Fruit fly (Drosophila melanogaster) whole organism, embryonic: ENCODE results near the gene CG46462.
A peak's percentile ranks its signal among the peaks of the same experiment; 100 is the strongest.

Experiments used
- ATbp ChIP-seq: fragments of 200-800 bp; sonication (Bioruptor generic); optimal IDR thresholded peaks from 2 replicates; lab custom pipeline; 2017; ENCODE audit warnings: missing biosample characterization, mild to moderate bottlenecking, missing genetic modification characterization, missing genetic modification reagents
- Blimp-1 ChIP-seq: fragments of 200-800 bp; sonication (Bioruptor generic); optimal IDR thresholded peaks from 3 replicates; lab custom pipeline; 2018; ENCODE audit warnings: missing biosample characterization, missing genetic modification characterization, mild to moderate bottlenecking, moderate library complexity, missing genetic modification reagents
- BtbVII ChIP-seq: fragments of 200-800 bp; sonication (Bioruptor generic); optimal IDR thresholded peaks from 3 replicates; lab custom pipeline; 2017; ENCODE audit warnings: missing biosample characterization, mild to moderate bottlenecking, missing genetic modification characterization
- CG10321 ChIP-seq: fragments of 200-800 bp; sonication (Bioruptor generic); IDR thresholded peaks from 2 replicates; pipeline ENCODE4 v1.3.6; 2022; ENCODE audit warnings: missing biosample characterization, missing genetic modification characterization
- CG12155 ChIP-seq: fragments of 200-800 bp; sonication (Bioruptor generic); optimal IDR thresholded peaks from 3 replicates; lab custom pipeline; 2016; ENCODE audit warnings: missing biosample characterization, missing genetic modification characterization
- CG12659 ChIP-seq: fragments of 200-800 bp; sonication (Bioruptor generic); optimal IDR thresholded peaks from 3 replicates; lab custom pipeline; 2017; ENCODE audit warnings: mild to moderate bottlenecking, missing biosample characterization, missing genetic modification reagents, missing genetic modification characterization
- CG13287 ChIP-seq: fragments of 200-800 bp; sonication (Bioruptor generic); IDR thresholded peaks from 2 replicates; pipeline ENCODE4 v1.3.6; 2022; ENCODE audit warnings: missing biosample characterization, missing genetic modification characterization; ENCODE audit not compliant: partially characterized antibody
- CG14860 ChIP-seq: fragments of 200-800 bp; sonication (Bioruptor generic); IDR thresholded peaks from 3 replicates; pipeline ENCODE4 v1.3.6; 2022; ENCODE audit warnings: missing biosample characterization, missing genetic modification characterization; ENCODE audit not compliant: partially characterized antibody
- CG15514 ChIP-seq: fragments of 200-800 bp; sonication (Bioruptor generic); optimal IDR thresholded peaks from 3 replicates; lab custom pipeline; 2017; ENCODE audit warnings: missing biosample characterization, missing genetic modification characterization, mild to moderate bottlenecking, moderate library complexity, missing genetic modification reagents
- CG17829 ChIP-seq: fragments of 200-800 bp; optimal IDR thresholded peaks from 2 replicates; lab custom pipeline; 2019; ENCODE audit warnings: missing biosample characterization, mild to moderate bottlenecking, missing genetic modification characterization, moderate library complexity
- CG18011 ChIP-seq: fragments of 200-800 bp; sonication (Bioruptor generic); optimal IDR thresholded peaks from 2 replicates; lab custom pipeline; 2017; ENCODE audit warnings: missing biosample characterization, missing genetic modification characterization, mild to moderate bottlenecking, moderate library complexity, missing genotype
- CG30403 ChIP-seq: fragments of 200-800 bp; sonication (Bioruptor generic); optimal IDR thresholded peaks from 3 replicates; lab custom pipeline; 2016; ENCODE audit warnings: missing biosample characterization, missing genetic modification characterization
- CG34224 ChIP-seq: fragments of 200-800 bp; sonication (Bioruptor generic); IDR thresholded peaks from 3 replicates; pipeline ENCODE4 v1.3.6; 2022; ENCODE audit warnings: missing biosample characterization, missing genetic modification characterization; ENCODE audit not compliant: partially characterized antibody
- CG4424 ChIP-seq: fragments of 200-800 bp; sonication (Bioruptor generic); optimal IDR thresholded peaks from 3 replicates; lab custom pipeline; 2016; ENCODE audit warnings: missing biosample characterization, missing genetic modification characterization
- CG4707 ChIP-seq: fragments of 200-800 bp; sonication (Bioruptor generic); optimal IDR thresholded peaks from 2 replicates; lab custom pipeline; 2018; ENCODE audit warnings: missing biosample characterization, mild to moderate bottlenecking, missing genetic modification characterization, moderate library complexity
- CG7786 ChIP-seq: fragments of 200-800 bp; sonication (Bioruptor generic); optimal IDR thresholded peaks from 2 replicates; lab custom pipeline; 2016; ENCODE audit warnings: missing biosample characterization, missing genetic modification characterization
- CG8089 ChIP-seq: fragments of 200-800 bp; sonication (Bioruptor generic); optimal IDR thresholded peaks from 3 replicates; lab custom pipeline; 2016; ENCODE audit warnings: missing biosample characterization, missing genetic modification characterization
- CG9932 ChIP-seq: fragments of 200-800 bp; sonication (Bioruptor generic); IDR thresholded peaks from 2 replicates; pipeline ENCODE4 v1.3.6; 2022; ENCODE audit warnings: missing biosample characterization, missing genetic modification characterization
- CHES-1-like ChIP-seq: fragments of 200-800 bp; sonication (Bioruptor generic); optimal IDR thresholded peaks from 2 replicates; lab custom pipeline; 2016; ENCODE audit warnings: missing biosample characterization, missing genetic modification characterization
- Camta ChIP-seq: fragments of 200-800 bp; sonication (Bioruptor generic); optimal IDR thresholded peaks from 2 replicates; lab custom pipeline; 2016; ENCODE audit warnings: missing biosample characterization, missing genetic modification characterization
- Dad ChIP-seq: fragments of 200-800 bp; sonication (Bioruptor generic); optimal IDR thresholded peaks from 3 replicates; lab custom pipeline; 2016; ENCODE audit warnings: missing biosample characterization, missing genetic modification characterization
- Elba2 ChIP-seq: fragments of 200-800 bp; sonication (Bioruptor generic); optimal IDR thresholded peaks from 3 replicates; lab custom pipeline; 2016; ENCODE audit warnings: missing biosample characterization, missing genetic modification characterization
- HLHmδ ChIP-seq: fragments of 200-800 bp; sonication (Bioruptor generic); optimal IDR thresholded peaks from 2 replicates; lab custom pipeline; 2018; ENCODE audit warnings: missing biosample characterization, mild to moderate bottlenecking, missing genetic modification characterization, moderate library complexity
- Hand ChIP-seq: fragments of 200-800 bp; sonication (Bioruptor generic); optimal IDR thresholded peaks from 2 replicates; lab custom pipeline; 2017; ENCODE audit warnings: mild to moderate bottlenecking, missing biosample characterization, missing genetic modification reagents, missing genetic modification characterization
- Hmr ChIP-seq: fragments of 200-800 bp; sonication (Bioruptor generic); optimal IDR thresholded peaks from 3 replicates; lab custom pipeline; 2017; ENCODE audit warnings: mild to moderate bottlenecking, missing biosample characterization, missing genetic modification reagents, missing genetic modification characterization
- Hsf ChIP-seq: fragments of 200-800 bp; sonication (Bioruptor generic); optimal IDR thresholded peaks from 3 replicates; lab custom pipeline; 2016; ENCODE audit warnings: missing biosample characterization, missing genetic modification characterization
- Scr ChIP-seq: fragments of 200-800 bp; sonication (Bioruptor generic); IDR thresholded peaks from 2 replicates; pipeline ENCODE4 v1.3.6; 2022; ENCODE audit warnings: missing biosample characterization, missing genetic modification characterization; ENCODE audit not compliant: partially characterized antibody
- Six4 ChIP-seq: fragments of 200-800 bp; sonication (Bioruptor generic); optimal IDR thresholded peaks from 2 replicates; lab custom pipeline; 2016; ENCODE audit warnings: missing biosample characterization, missing genetic modification characterization
- Sry-δ ChIP-seq: fragments of 200-800 bp; sonication (Bioruptor generic); optimal IDR thresholded peaks from 2 replicates; lab custom pipeline; 2016; ENCODE audit warnings: missing biosample characterization, missing genetic modification characterization
- bsh ChIP-seq, 2 experiments: fragments of 200-800 bp; sonication (Bioruptor generic); optimal IDR thresholded peaks; 2 replicates each; lab custom pipeline; 2017 to 2018; ENCODE audit warnings: mild to moderate bottlenecking in 2 of 2, missing biosample characterization in 2 of 2, missing genetic modification characterization in 2 of 2, moderate library complexity in 1 of 2
- chm ChIP-seq: fragments of 200-800 bp; sonication (Bioruptor generic); IDR thresholded peaks from 2 replicates; pipeline ENCODE4 v1.3.6; 2022; ENCODE audit warnings: missing biosample characterization, missing genetic modification characterization
- chn ChIP-seq: fragments of 200-800 bp; sonication (Bioruptor generic); optimal IDR thresholded peaks from 2 replicates; lab custom pipeline; 2016; ENCODE audit warnings: missing biosample characterization, missing genetic modification characterization
- esg ChIP-seq: fragments of 200-800 bp; sonication (Bioruptor generic); conservative IDR thresholded peaks from 2 replicates; pipeline ENCODE4 v1.3.6; 2022; ENCODE audit warnings: missing biosample characterization, missing genetic modification characterization
- exex ChIP-seq: fragments of 200-800 bp; sonication (Bioruptor generic); optimal IDR thresholded peaks from 4 replicates; lab custom pipeline; 2018; ENCODE audit warnings: missing biosample characterization, mild to moderate bottlenecking, missing genetic modification characterization, moderate library complexity
- fru ChIP-seq: fragments of >200 bp; optimal IDR thresholded peaks from 2 replicates; lab custom pipeline; 2017
- grn ChIP-seq: fragments of 200-800 bp; sonication (Bioruptor generic); optimal IDR thresholded peaks from 3 replicates; lab custom pipeline; 2017; ENCODE audit warnings: missing biosample characterization, missing genetic modification characterization
- ind ChIP-seq: fragments of 200-800 bp; sonication (Bioruptor generic); optimal IDR thresholded peaks from 3 replicates; lab custom pipeline; 2016; ENCODE audit warnings: missing biosample characterization, missing genetic modification characterization
- klu ChIP-seq: fragments of 200-800 bp; sonication (Bioruptor generic); IDR thresholded peaks from 2 replicates; pipeline ENCODE4 v1.3.6; 2022; ENCODE audit warnings: missing biosample characterization, missing genetic modification characterization
- mirr ChIP-seq: fragments of 200-800 bp; sonication (Bioruptor generic); optimal IDR thresholded peaks from 3 replicates; lab custom pipeline; 2018; ENCODE audit warnings: missing biosample characterization, mild to moderate bottlenecking, missing genetic modification characterization
- nom ChIP-seq: fragments of 200-800 bp; sonication (Bioruptor generic); optimal IDR thresholded peaks from 2 replicates; lab custom pipeline; 2017; ENCODE audit warnings: missing biosample characterization, missing genetic modification characterization, mild to moderate bottlenecking, moderate library complexity, missing genetic modification reagents
- onecut ChIP-seq: fragments of 200-800 bp; sonication (Bioruptor generic); IDR thresholded peaks from 2 replicates; pipeline ENCODE4 v1.3.6; 2022; ENCODE audit warnings: missing biosample characterization, missing genetic modification characterization
- pros ChIP-seq: fragments of 200-800 bp; sonication (Bioruptor generic); optimal IDR thresholded peaks from 3 replicates; lab custom pipeline; 2019; ENCODE audit warnings: missing biosample characterization, mild to moderate bottlenecking, missing genetic modification characterization, moderate library complexity
- pzg ChIP-seq: fragments of 200-800 bp; sonication (Bioruptor generic); optimal IDR thresholded peaks from 3 replicates; lab custom pipeline; 2018; ENCODE audit warnings: missing biosample characterization, mild to moderate bottlenecking, missing genetic modification characterization, moderate library complexity
- sqz ChIP-seq: fragments of 200-800 bp; sonication (Bioruptor generic); optimal IDR thresholded peaks from 3 replicates; lab custom pipeline; 2018; ENCODE audit warnings: missing biosample characterization, mild to moderate bottlenecking, missing genetic modification characterization
- tx ChIP-seq: fragments of 200-800 bp; sonication (Bioruptor generic); optimal IDR thresholded peaks from 2 replicates; lab custom pipeline; 2016; ENCODE audit warnings: missing biosample characterization, missing genetic modification characterization

CG46462 gene

dm6 chr3L:19896280-19896891 is 35.1 kb upstream of the CG46462 start (continued):
- TF ChIP-seq Elba2 (GFP tag; lab: Kevin White, UChicago) (peak; percentile 10), mirr (GFP tag; lab: Kevin White, UChicago) (peak; percentile 20), chm (GFP tag; lab: Robert Waterston, UW) (peak; percentile 25; the same call in 1 of the 2 replicates), HLHmδ (GFP tag; lab: Kevin White, UChicago) (peak; percentile 5), Blimp-1 (peak; percentile 59), exex (tag; lab: Kevin White, UChicago) (peak; percentile 47), CG14860 (GFP tag; lab: Robert Waterston, UW) (no peak), CG12155 (GFP tag; lab: Kevin White, UChicago) (peak; percentile 94), grn (GFP tag; lab: Kevin White, UChicago) (peak; percentile 36), pros (GFP tag; lab: Kevin White, UChicago) (peak; percentile 45), ind (GFP tag; lab: Kevin White, UChicago) (no peak), nom (GFP tag; lab: Kevin White, UChicago) (peak; percentile 49), CG10321 (GFP tag; lab: Robert Waterston, UW) (peak; percentile 5; the same call in 1 of the 2 replicates)
- TF ChIP-seq, all 482 proteins: peak for 23

DNA sequence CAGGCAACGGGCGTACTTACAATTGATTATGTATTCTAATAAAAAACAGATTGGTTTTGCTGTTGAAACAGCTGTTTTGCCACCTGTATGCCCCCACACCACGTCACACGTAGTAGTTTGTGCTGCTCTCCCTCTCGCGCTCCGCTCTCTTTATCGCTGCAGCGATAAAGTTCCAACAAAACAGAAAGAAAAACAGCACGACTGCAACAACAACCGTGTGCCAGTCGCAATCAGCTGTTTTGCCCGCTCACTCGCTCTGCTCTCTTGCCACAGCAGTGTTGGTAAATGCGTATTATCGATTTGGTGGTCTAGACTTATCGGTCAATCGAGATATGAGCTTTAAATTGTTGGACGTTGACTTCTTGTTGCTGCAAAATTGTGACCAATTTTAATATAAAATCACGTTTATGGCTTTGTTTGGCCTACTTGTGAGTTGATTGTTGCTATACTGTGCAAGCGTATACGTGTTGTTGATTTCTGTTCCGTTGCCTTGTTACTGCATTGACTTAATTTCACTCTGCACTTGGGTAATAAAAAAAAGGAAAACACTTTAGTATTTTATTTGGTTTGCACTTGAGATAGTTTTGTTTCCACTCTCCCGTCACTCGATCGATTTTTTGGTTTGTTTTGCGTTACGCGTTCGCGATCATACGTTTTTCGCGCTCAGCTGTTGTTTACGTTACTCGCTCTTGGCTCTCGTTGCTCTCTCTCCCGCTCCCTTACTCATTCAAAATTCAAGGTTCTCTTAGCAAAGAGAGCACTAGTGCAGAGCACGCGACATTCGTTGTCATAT is 34.4 kb upstream of the CG46462 start:
- TF ChIP-seq onecut (GFP tag; lab: Robert Waterston, UW) (peak; percentile 72), tx (GFP tag; lab: Kevin White, UChicago) (peak; percentile 3), Hand (GFP tag; lab: Kevin White, UChicago) (peak; percentile 35), CG9932 (GFP tag; lab: Robert Waterston, UW) (peak; percentile 35), Sry-δ (GFP tag; lab: Kevin White, UChicago) (peak; percentile 17), klu (GFP tag; lab: Robert Waterston, UW) (no peak), Dad (GFP tag; lab: Kevin White, UChicago) (peak; percentile 11), chn (GFP tag; lab: Kevin White, UChicago) (peak; percentile 41), bsh (GFP tag; optimal IDR thresholded peaks at IDR 0.05; lab: Kevin White, UChicago) (peak; percentile 20 to 57), CG15514 (peak; percentile 34), CG12155 (GFP tag; lab: Kevin White, UChicago) (peak; percentile 94), CHES-1-like (peak; percentile 28), sqz (no peak), CG18011 (peak; percentile 94), CG13287 (GFP tag; lab: Robert Waterston, UW) (peak; percentile 33; the same call in 1 of the 2 replicates), CG34224 (GFP tag; lab: Robert Waterston, UW) (0 out of 3 replicates have a peak, but pooled peaks have one; percentile 59), CG8089 (GFP tag; lab: Kevin White, UChicago) (peak; percentile 3), CG4424 (GFP tag; lab: Kevin White, UChicago) (peak; percentile 27), Scr (GFP tag; lab: Robert Waterston, UW) (0 out of 2 replicates have a peak, but pooled peaks have one; percentile 15), CG4707 (GFP tag; lab: Kevin White, UChicago) (peak; percentile 19), CG17829 (tag; lab: Kevin White, UChicago) (peak; percentile 23), pzg (peak; percentile 40), Six4 (GFP tag; lab: Kevin White, UChicago) (peak; percentile 13), CG12659 (GFP tag; lab: Kevin White, UChicago) (peak; percentile 70), fru (lab: Kevin White, UChicago) (peak; percentile 54), BtbVII (GFP tag; lab: Kevin White, UChicago) (peak; percentile 10), Hsf (GFP tag; lab: Kevin White, UChicago) (peak; percentile 15), ATbp (peak; percentile 34), CG7786 (GFP tag; lab: Kevin White, UChicago) (peak; percentile 21), esg (GFP tag; lab: Robert Waterston, UW) (0 out of 2 replicates have a peak, but pooled peaks have one; percentile 15), nom (GFP tag; lab: Kevin White, UChicago) (peak; percentile 26), Hmr (GFP tag; lab: Kevin White, UChicago) (peak; percentile 55), Camta (no peak), CG30403 (GFP tag; lab: Kevin White, UChicago) (peak; percentile 3)
